Worm (Caenorhabditis elegans) whole organism, mixed stage, embryonic: ENCODE measurements around the gene B0034.2.

ENCODE experiments used
- M03D4.4 ChIP-seq: sonication (generic microtip); optimal IDR thresholded peaks from 2 replicates; lab custom pipeline; 2017; ENCODE audit warnings: mild to moderate bottlenecking, missing genetic modification characterization, missing compliant biosample characterization
- blmp-1 ChIP-seq: fragments of 150-350 bp; optimal IDR thresholded peaks from 2 replicates; lab custom pipeline; 2014; ENCODE audit warnings: missing biosample characterization, missing genetic modification characterization
- mep-1 ChIP-seq: fragments of 150-350 bp; optimal IDR thresholded peaks from 2 replicates; lab custom pipeline; 2017; ENCODE audit warnings: missing biosample characterization, missing genetic modification reagents, missing genetic modification characterization, inconsistent platforms
- nhr-237 ChIP-seq: fragments of 150-350 bp; optimal IDR thresholded peaks from 2 replicates; lab custom pipeline; 2014; ENCODE audit warnings: missing biosample characterization, missing genetic modification characterization
- nhr-76 ChIP-seq: sonication (generic microtip); optimal IDR thresholded peaks from 2 replicates; lab custom pipeline; 2017; ENCODE audit warnings: missing biosample characterization, missing genetic modification characterization
- pha-4 ChIP-seq: fragments of 150-350 bp; optimal IDR thresholded peaks from 2 replicates; lab custom pipeline; 2018; ENCODE audit warnings: missing biosample characterization, missing genetic modification reagents, missing genetic modification characterization
- snpc-4 ChIP-seq: fragments of 150-350 bp; optimal IDR thresholded peaks from 2 replicates; lab custom pipeline; 2014; ENCODE audit warnings: missing biosample characterization, missing genetic modification characterization
- unc-120 ChIP-seq: sonication (generic microtip); optimal IDR thresholded peaks from 2 replicates; lab custom pipeline; 2017; ENCODE audit warnings: missing genetic modification characterization, missing compliant biosample characterization; ENCODE audit not compliant: poor library complexity, severe bottlenecking
- unc-39 ChIP-seq: fragments of 150-350 bp; optimal IDR thresholded peaks from 2 replicates; lab custom pipeline; 2014; ENCODE audit warnings: missing biosample characterization, missing genetic modification characterization
- unc-62 ChIP-seq: fragments of 150-350 bp; optimal IDR thresholded peaks from 2 replicates; lab custom pipeline; 2014; ENCODE audit warnings: missing biosample characterization, missing genetic modification reagents, missing genetic modification characterization

ce11 chrII:5959575-5960119 is 15.5 kb upstream of the B0034.2 start:
- TF ChIP-seq unc-39, result no peak
- no peak for TF ChIP-seq nhr-237 (tag; lab: Kevin White, UChicago)
- TF ChIP-seq pha-4 (tag; lab: Kevin White, UChicago), result no peak
- no peak for TF ChIP-seq mep-1 (tag; lab: Kevin White, UChicago)
- TF ChIP-seq blmp-1, result no peak
- TF ChIP-seq unc-62 (GFP tag; lab: Kevin White, UChicago), result no peak
- no peak for TF ChIP-seq unc-120 (tag; lab: Kevin White, UChicago)
- no peak for TF ChIP-seq M03D4.4 (tag; lab: Kevin White, UChicago)
- TF ChIP-seq snpc-4 (tag; lab: Kevin White, UChicago), result no peak
- no peak for TF ChIP-seq nhr-76
